Fruit fly (Drosophila melanogaster) whole organism, embryonic: Measurements from ENCODE around the gene CG8870.

Experiments
- Aef1 ChIP-seq: fragments of 200-800 bp; sonication (Bioruptor generic); IDR thresholded peaks from 3 replicates; pipeline ENCODE4 v1.3.6; 2022; ENCODE audit warnings: missing biosample characterization, missing genetic modification characterization
- Atf3 ChIP-seq: fragments of 200-800 bp; sonication (Bioruptor generic); optimal IDR thresholded peaks from 3 replicates; lab custom pipeline; 2016; ENCODE audit warnings: missing biosample characterization, missing genetic modification characterization
- Atf6 ChIP-seq: fragments of 200-800 bp; sonication (Bioruptor generic); IDR thresholded peaks from 2 replicates; pipeline ENCODE4 v1.3.6; 2022; ENCODE audit warnings: missing biosample characterization, missing genetic modification characterization
- CG10321 ChIP-seq: fragments of 200-800 bp; sonication (Bioruptor generic); IDR thresholded peaks from 2 replicates; pipeline ENCODE4 v1.3.6; 2022; ENCODE audit warnings: missing biosample characterization, missing genetic modification characterization
- CG10431 ChIP-seq: fragments of 200-800 bp; sonication (Bioruptor generic); optimal IDR thresholded peaks from 3 replicates; lab custom pipeline; 2018; ENCODE audit warnings: missing biosample characterization, mild to moderate bottlenecking, missing genetic modification characterization
- CG12155 ChIP-seq: fragments of 200-800 bp; sonication (Bioruptor generic); optimal IDR thresholded peaks from 3 replicates; lab custom pipeline; 2016; ENCODE audit warnings: missing biosample characterization, missing genetic modification characterization
- CG12236 ChIP-seq: fragments of 200-800 bp; sonication (Bioruptor generic); optimal IDR thresholded peaks from 2 replicates; lab custom pipeline; 2016; ENCODE audit warnings: missing biosample characterization, missing genetic modification characterization
- CG12942 ChIP-seq: fragments of 200-800 bp; sonication (Bioruptor generic); optimal IDR thresholded peaks from 3 replicates; lab custom pipeline; 2016; ENCODE audit warnings: missing biosample characterization, missing genetic modification characterization
- CG15514 ChIP-seq: fragments of 200-800 bp; sonication (Bioruptor generic); optimal IDR thresholded peaks from 3 replicates; lab custom pipeline; 2017; ENCODE audit warnings: missing biosample characterization, missing genetic modification characterization, mild to moderate bottlenecking, moderate library complexity, missing genetic modification reagents
- CG17328 ChIP-seq: fragments of 200-800 bp; sonication (Bioruptor generic); IDR thresholded peaks from 2 replicates; pipeline ENCODE4 v1.3.6; 2022; ENCODE audit warnings: missing biosample characterization, missing genetic modification characterization
- CG17912 ChIP-seq: fragments of 200-800 bp; sonication (Bioruptor generic); optimal IDR thresholded peaks from 2 replicates; lab custom pipeline; 2018; ENCODE audit warnings: missing biosample characterization, mild to moderate bottlenecking, missing genetic modification characterization
- CG18599 ChIP-seq: fragments of 200-800 bp; sonication (Bioruptor generic); optimal IDR thresholded peaks from 3 replicates; lab custom pipeline; 2017; ENCODE audit warnings: missing biosample characterization, missing genetic modification characterization, mild to moderate bottlenecking, moderate library complexity, missing genetic modification reagents
- CG18619 ChIP-seq: fragments of 200-800 bp; sonication (Bioruptor generic); optimal IDR thresholded peaks from 3 replicates; lab custom pipeline; 2017; ENCODE audit warnings: missing biosample characterization, mild to moderate bottlenecking, missing genetic modification characterization
- CG2129 ChIP-seq: fragments of 200-800 bp; sonication (Bioruptor generic); IDR thresholded peaks from 2 replicates; pipeline ENCODE4 v1.3.6; 2022; ENCODE audit warnings: missing biosample characterization, missing genetic modification characterization; ENCODE audit not compliant: partially characterized antibody
- CG2712 ChIP-seq: fragments of 200-800 bp; optimal IDR thresholded peaks from 3 replicates; lab custom pipeline; 2019; ENCODE audit warnings: missing biosample characterization, mild to moderate bottlenecking, missing genetic modification characterization, moderate library complexity
- CG30431 ChIP-seq: fragments of 200-800 bp; sonication (Bioruptor generic); optimal IDR thresholded peaks from 2 replicates; lab custom pipeline; 2017; ENCODE audit warnings: missing biosample characterization, missing genetic modification characterization
- CG33557 ChIP-seq: fragments of 200-800 bp; sonication (Bioruptor generic); optimal IDR thresholded peaks from 2 replicates; lab custom pipeline; 2019; ENCODE audit warnings: missing biosample characterization, mild to moderate bottlenecking, missing genetic modification characterization, moderate library complexity
- CG6272 ChIP-seq: fragments of 200-800 bp; sonication (Bioruptor generic); IDR thresholded peaks from 2 replicates; pipeline ENCODE4 v1.3.6; 2022; ENCODE audit warnings: missing biosample characterization, missing genetic modification characterization
- CG6683 ChIP-seq: fragments of 200-800 bp; sonication (Bioruptor generic); optimal IDR thresholded peaks from 2 replicates; lab custom pipeline; 2017; ENCODE audit warnings: missing biosample characterization, mild to moderate bottlenecking, missing genetic modification characterization, missing genetic modification reagents
- CG7987 ChIP-seq: fragments of 200-800 bp; sonication (Bioruptor generic); optimal IDR thresholded peaks from 2 replicates; lab custom pipeline; 2018; ENCODE audit warnings: missing biosample characterization, mild to moderate bottlenecking, missing genetic modification characterization, moderate library complexity
- CG9876 ChIP-seq: fragments of 200-800 bp; sonication (Bioruptor generic); optimal IDR thresholded peaks from 2 replicates; lab custom pipeline; 2016; ENCODE audit warnings: missing biosample characterization, missing genetic modification characterization
- Dll ChIP-seq: fragments of 200-800 bp; sonication (Bioruptor generic); IDR thresholded peaks from 4 replicates; pipeline ENCODE4 v1.3.6; 2022; ENCODE audit warnings: missing biosample characterization, missing genetic modification characterization; ENCODE audit not compliant: partially characterized antibody
- Ets65A ChIP-seq: fragments of 200-800 bp; sonication (Bioruptor generic); peaks from one replicate; lab custom pipeline; 2016; ENCODE audit warnings: missing biosample characterization, missing genetic modification characterization
- HmgZ ChIP-seq: fragments of 200-800 bp; sonication (Bioruptor generic); optimal IDR thresholded peaks from 2 replicates; lab custom pipeline; 2018; ENCODE audit warnings: missing biosample characterization, mild to moderate bottlenecking, missing genetic modification characterization
- Hmx ChIP-seq: fragments of 200-800 bp; sonication (Bioruptor generic); optimal IDR thresholded peaks from 2 replicates; lab custom pipeline; 2016; ENCODE audit warnings: missing biosample characterization, missing genetic modification characterization
- Med ChIP-seq: fragments of 200-800 bp; sonication (Bioruptor generic); peaks from one replicate; lab custom pipeline; 2016; ENCODE audit warnings: missing biosample characterization, missing genetic modification characterization, mild to moderate bottlenecking, inconsistent platforms, moderate library complexity
- Nf-YC ChIP-seq: fragments of 200-800 bp; optimal IDR thresholded peaks from 3 replicates; lab custom pipeline; 2019; ENCODE audit warnings: missing biosample characterization, mild to moderate bottlenecking, missing genetic modification characterization, moderate library complexity
- Rx ChIP-seq: fragments of 200-800 bp; sonication (Bioruptor generic); IDR thresholded peaks from 2 replicates; pipeline ENCODE4 v1.3.6; 2022; ENCODE audit warnings: missing biosample characterization, missing genetic modification characterization
- Six4 ChIP-seq: fragments of 200-800 bp; sonication (Bioruptor generic); optimal IDR thresholded peaks from 2 replicates; lab custom pipeline; 2016; ENCODE audit warnings: missing biosample characterization, missing genetic modification characterization
- Sry-β ChIP-seq: fragments of 200-800 bp; sonication (Bioruptor generic); optimal IDR thresholded peaks from 2 replicates; lab custom pipeline; 2018; ENCODE audit warnings: missing biosample characterization, mild to moderate bottlenecking, missing genetic modification characterization, moderate library complexity
- Taf1 ChIP-seq: fragments of 200-800 bp; sonication (Bioruptor generic); IDR thresholded peaks from 2 replicates; pipeline ENCODE4 v1.3.6; 2022; ENCODE audit warnings: missing biosample characterization, missing genetic modification characterization
- Xrp1 ChIP-seq: fragments of 200-800 bp; sonication (Bioruptor generic); IDR thresholded peaks from 2 replicates; pipeline ENCODE4 v1.3.6; 2022; ENCODE audit warnings: missing biosample characterization, missing genetic modification characterization
- bab2 ChIP-seq: fragments of 200-800 bp; sonication (Bioruptor generic); optimal IDR thresholded peaks from 2 replicates; lab custom pipeline; 2016; ENCODE audit warnings: missing biosample characterization, missing genetic modification characterization
- croc ChIP-seq: fragments of 200-800 bp; sonication (Bioruptor generic); conservative IDR thresholded peaks from 3 replicates; pipeline ENCODE4 v1.3.6; 2022; ENCODE audit warnings: missing biosample characterization, missing genetic modification characterization
- crol ChIP-seq: fragments of 200-800 bp; sonication (Bioruptor generic); IDR thresholded peaks from 2 replicates; pipeline ENCODE4 v1.3.6; 2022; ENCODE audit warnings: missing biosample characterization, missing genetic modification characterization
- dimm ChIP-seq: fragments of 200-800 bp; sonication (Bioruptor generic); IDR thresholded peaks from 2 replicates; pipeline ENCODE4 v1.3.6; 2022; ENCODE audit warnings: missing biosample characterization, missing genetic modification characterization
- kay ChIP-seq: fragments of 200-800 bp; sonication (Bioruptor generic); optimal IDR thresholded peaks from 2 replicates; lab custom pipeline; 2016; ENCODE audit warnings: missing biosample characterization, missing genetic modification characterization
- luna ChIP-seq: fragments of 200-800 bp; sonication (Bioruptor generic); optimal IDR thresholded peaks from 2 replicates; lab custom pipeline; 2016; ENCODE audit warnings: missing biosample characterization, missing genetic modification characterization
- p53 ChIP-seq: fragments of 200-800 bp; sonication (Bioruptor generic); optimal IDR thresholded peaks from 2 replicates; lab custom pipeline; 2016; ENCODE audit warnings: missing biosample characterization, missing genetic modification characterization
- pb ChIP-seq: fragments of 200-800 bp; sonication (Bioruptor generic); optimal IDR thresholded peaks from 3 replicates; lab custom pipeline; 2016; ENCODE audit warnings: missing biosample characterization, missing genetic modification characterization
- peb ChIP-seq: fragments of 200-800 bp; sonication (Bioruptor generic); IDR thresholded peaks from 2 replicates; pipeline ENCODE4 v1.3.6; 2022; ENCODE audit warnings: missing biosample characterization, missing genetic modification characterization
- pum ChIP-seq: fragments of 200-800 bp; sonication (Bioruptor generic); optimal IDR thresholded peaks from 2 replicates; lab custom pipeline; 2016; ENCODE audit warnings: missing biosample characterization, missing genetic modification characterization
- repo ChIP-seq: fragments of 200-800 bp; sonication (Bioruptor generic); optimal IDR thresholded peaks from 2 replicates; lab custom pipeline; 2016; ENCODE audit warnings: missing biosample characterization, missing genetic modification characterization
- sc ChIP-seq, 3 experiments: fragments of >200 bp in 2 of 3; fragments of 200-800 bp in 1 of 3; sonication (Bioruptor generic) in 1 of 3; optimal IDR thresholded peaks; 2 replicates in 2 of 3; 3 replicates in 1 of 3; lab custom pipeline; 2017; ENCODE audit warnings: mild to moderate bottlenecking in 1 of 3, missing biosample characterization in 1 of 3, missing genetic modification characterization in 1 of 3, missing genetic modification reagents in 1 of 3
- sd ChIP-seq: fragments of 200-800 bp; sonication (Bioruptor generic); optimal IDR thresholded peaks from 3 replicates; lab custom pipeline; 2018; ENCODE audit warnings: missing biosample characterization, mild to moderate bottlenecking, missing genetic modification characterization, moderate library complexity
- ssp ChIP-seq: fragments of 200-800 bp; sonication (Bioruptor generic); IDR thresholded peaks from 2 replicates; pipeline ENCODE4 v1.3.6; 2022; ENCODE audit warnings: missing biosample characterization, missing genetic modification characterization
- tin ChIP-seq: fragments of 200-800 bp; sonication (Bioruptor generic); optimal IDR thresholded peaks from 3 replicates; lab custom pipeline; 2016; ENCODE audit warnings: missing biosample characterization, missing genetic modification characterization
- trem ChIP-seq: fragments of 200-800 bp; optimal IDR thresholded peaks from 3 replicates; lab custom pipeline; 2019; ENCODE audit warnings: missing biosample characterization, mild to moderate bottlenecking, missing genetic modification characterization, moderate library complexity
- tup ChIP-seq: fragments of 200-800 bp; sonication (Bioruptor generic); optimal IDR thresholded peaks from 2 replicates; lab custom pipeline; 2016; ENCODE audit warnings: missing biosample characterization, mild to moderate bottlenecking, missing genetic modification characterization, moderate library complexity
- vfl ChIP-seq: fragments of 200-800 bp; sonication (Bioruptor generic); optimal IDR thresholded peaks from 2 replicates; lab custom pipeline; 2016; ENCODE audit warnings: missing biosample characterization, missing genetic modification characterization
- zen2 ChIP-seq: fragments of 200-800 bp; sonication (Bioruptor generic); IDR thresholded peaks from 3 replicates; pipeline ENCODE4 v1.3.6; 2022; ENCODE audit warnings: missing biosample characterization, missing genetic modification characterization; ENCODE audit not compliant: partially characterized antibody

Gene CG8870

dm6 chr3R:13403032-13403459, 23.4 kb downstream of the CG8870 start, which contains the start of gene Dpm3 (continued):
- TF ChIP-seq CG2712 (tag; lab: Kevin White, UChicago) = peak; percentile 65
- peak; percentile 23 for TF ChIP-seq Atf3 (GFP tag; lab: Kevin White, UChicago)
- TF ChIP-seq CG15514 (GFP tag; lab: Kevin White, UChicago) = peak; percentile 58
- no peak for TF ChIP-seq peb (GFP tag; lab: Robert Waterston, UW)
- TF ChIP-seq croc (GFP tag; lab: Robert Waterston, UW) = no peak
- no peak for TF ChIP-seq bab2 (GFP tag; lab: Kevin White, UChicago)
- TF ChIP-seq Sry-β = peak; percentile 31
- peak; percentile 97 for TF ChIP-seq Dll
- peak; percentile 77 for TF ChIP-seq HmgZ (tag; lab: Kevin White, UChicago)
- peak; percentile 82 for TF ChIP-seq trem
- TF ChIP-seq tin (GFP tag; lab: Kevin White, UChicago) = peak; percentile 27
- peak; percentile 19 for TF ChIP-seq repo (GFP tag; lab: Kevin White, UChicago)
- TF ChIP-seq p53 (GFP tag; lab: Kevin White, UChicago) = peak; percentile 46
- no peak for TF ChIP-seq crol (GFP tag; lab: Robert Waterston, UW)
- peak; percentile 50 for TF ChIP-seq kay (GFP tag; lab: Kevin White, UChicago)
- TF ChIP-seq Nf-YC (tag; lab: Kevin White, UChicago) = no peak
- TF ChIP-seq dimm (GFP tag; lab: Robert Waterston, UW) = no peak
- no peak for TF ChIP-seq sd (tag; lab: Kevin White, UChicago)
- no peak for TF ChIP-seq CG10321 (GFP tag; lab: Robert Waterston, UW)
- TF ChIP-seq CG17912 (GFP tag; lab: Kevin White, UChicago) = peak; percentile 51
- peak; percentile 98 for TF ChIP-seq Ets65A (GFP tag; lab: Kevin White, UChicago)
- no peak for TF ChIP-seq Taf1
- TF ChIP-seq Med = peak; percentile 77
- TF ChIP-seq CG9876 (GFP tag; lab: Kevin White, UChicago) = peak; percentile 57
- peak; percentile 84 for TF ChIP-seq zen2 (GFP tag; lab: Robert Waterston, UW)
- no peak for TF ChIP-seq CG6683 (GFP tag; lab: Kevin White, UChicago)
- peak; percentile 58 for TF ChIP-seq pb (GFP tag; lab: Kevin White, UChicago)
- TF ChIP-seq Hmx (GFP tag; lab: Kevin White, UChicago) = no peak
- TF ChIP-seq Aef1 (GFP tag; lab: Robert Waterston, UW) = no peak
- TF ChIP-seq ssp (GFP tag; lab: Robert Waterston, UW) = no peak
- TF ChIP-seq CG17328 = no peak
- no peak for TF ChIP-seq CG30431
- TF ChIP-seq luna (GFP tag; lab: Kevin White, UChicago) = no peak
- peak; percentile 9 for TF ChIP-seq CG7987 (GFP tag; lab: Kevin White, UChicago)
- no peak for TF ChIP-seq CG18599 (GFP tag; lab: Kevin White, UChicago)
- peak; percentile 21 for TF ChIP-seq CG12236
- no peak for TF ChIP-seq Rx (GFP tag; lab: Robert Waterston, UW)
- TF ChIP-seq Xrp1 (GFP tag; lab: Robert Waterston, UW) = no peak
- TF ChIP-seq CG33557 = no peak
- TF ChIP-seq pum = peak; percentile 41
- TF ChIP-seq Atf6 = no peak
- no peak for TF ChIP-seq CG6272
- no peak for TF ChIP-seq Six4 (GFP tag; lab: Kevin White, UChicago)
- TF ChIP-seq tup = no peak
- peak; percentile 82 for TF ChIP-seq CG2129 (GFP tag; lab: Robert Waterston, UW)
- no peak for TF ChIP-seq CG18619
- no peak for TF ChIP-seq vfl
- peak; percentile 22 for TF ChIP-seq CG12942 (GFP tag; lab: Kevin White, UChicago)
- TF ChIP-seq sc (optimal IDR thresholded peaks at IDR 0.05; lab: Kevin White, UChicago) = no peak
- TF ChIP-seq sc (GFP tag; optimal IDR thresholded peaks at IDR 0.05; lab: Kevin White, UChicago) = no peak
- TF ChIP-seq CG10431 (GFP tag; lab: Kevin White, UChicago) = no peak
- peak; percentile 7 for TF ChIP-seq CG12155
